Fruit fly (Drosophila melanogaster) whole organism, adult: ENCODE measurements around the gene CG9547.

ENCODE experiments used
- CG12768 ChIP-seq: fragments of 200-800 bp; sonication (Bioruptor generic); optimal IDR thresholded peaks from 2 replicates; lab custom pipeline; 2017; ENCODE audit warnings: missing biosample characterization, missing genetic modification characterization, mild to moderate bottlenecking, moderate library complexity, missing genetic modification reagents
- CG1620 ChIP-seq: fragments of 200-800 bp; sonication (Bioruptor generic); optimal IDR thresholded peaks from 2 replicates; lab custom pipeline; 2016; ENCODE audit warnings: missing biosample characterization, missing genetic modification characterization
- CG33017 ChIP-seq: fragments of 200-800 bp; sonication (Bioruptor generic); optimal IDR thresholded peaks from 2 replicates; lab custom pipeline; 2018; ENCODE audit warnings: missing biosample characterization, mild to moderate bottlenecking, missing genetic modification characterization, moderate library complexity
- CG5204 ChIP-seq: fragments of 200-800 bp; sonication (Bioruptor generic); optimal IDR thresholded peaks from 2 replicates; lab custom pipeline; 2016; ENCODE audit warnings: missing biosample characterization, missing genetic modification characterization
- CG7045 ChIP-seq: fragments of 200-800 bp; sonication (Bioruptor generic); optimal IDR thresholded peaks from 2 replicates; lab custom pipeline; 2017; ENCODE audit warnings: missing biosample characterization, mild to moderate bottlenecking, missing genetic modification characterization
- Clk ChIP-seq: fragments of 200-800 bp; sonication (Bioruptor generic); optimal IDR thresholded peaks from 2 replicates; lab custom pipeline; 2017; ENCODE audit warnings: missing biosample characterization, missing genetic modification characterization
- Hr96 ChIP-seq: fragments of 200-800 bp; sonication (Bioruptor generic); optimal IDR thresholded peaks from 2 replicates; lab custom pipeline; 2016; ENCODE audit warnings: missing biosample characterization, missing genetic modification characterization
- Mnt ChIP-seq: fragments of 200-800 bp; sonication (Bioruptor generic); optimal IDR thresholded peaks from 2 replicates; lab custom pipeline; 2016; ENCODE audit warnings: missing biosample characterization, mild to moderate bottlenecking, missing genetic modification characterization
- cic ChIP-seq: fragments of 200-800 bp; sonication (Bioruptor generic); optimal IDR thresholded peaks from 2 replicates; lab custom pipeline; 2017; ENCODE audit warnings: missing biosample characterization, mild to moderate bottlenecking, missing genetic modification characterization, moderate library complexity
- cnc ChIP-seq, 2 experiments: fragments of >200 bp; optimal IDR thresholded peaks; 2 replicates each; lab custom pipeline; 2017
- kay ChIP-seq: fragments of 200-800 bp; sonication (Bioruptor generic); peaks from one replicate; lab custom pipeline; 2016; ENCODE audit warnings: missing biosample characterization, missing genetic modification characterization, borderline replicate concordance
- ovo ChIP-seq: fragments of 200-800 bp; sonication (Bioruptor generic); optimal IDR thresholded peaks from 2 replicates; lab custom pipeline; 2016; ENCODE audit warnings: missing biosample characterization, missing genetic modification characterization
- tj ChIP-seq: fragments of 200-800 bp; sonication (Bioruptor generic); optimal IDR thresholded peaks from 3 replicates; lab custom pipeline; 2017; ENCODE audit warnings: missing biosample characterization, mild to moderate bottlenecking, missing genetic modification characterization, moderate library complexity
- toe ChIP-seq: fragments of 200-800 bp; sonication (Bioruptor generic); optimal IDR thresholded peaks from 2 replicates; lab custom pipeline; 2016; ENCODE audit warnings: missing biosample characterization, missing genetic modification characterization

DNA sequence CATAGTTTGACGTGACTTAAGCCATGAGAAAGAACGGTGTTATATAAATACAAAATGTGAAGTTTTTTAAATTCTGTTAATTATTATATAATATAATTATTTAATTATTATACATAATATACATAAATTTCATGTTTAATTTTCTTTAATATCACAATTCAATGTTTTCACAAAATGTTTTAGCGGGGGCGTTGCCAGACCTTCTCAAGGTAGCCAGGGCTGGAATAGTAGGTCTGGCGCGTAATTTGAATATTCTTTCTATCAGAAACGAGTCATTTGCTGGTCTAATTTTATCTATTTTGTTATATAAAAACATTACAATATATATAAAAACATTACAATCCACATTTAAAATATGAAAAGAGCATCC is 46.0 kb downstream of the CG9547 start, which contains the start of gene Acox3:
- TF ChIP-seq CG1620 (no peak), toe (GFP tag; lab: Kevin White, UChicago) (no peak), cic (GFP tag; lab: Kevin White, UChicago) (no peak), CG7045 (GFP tag; lab: Kevin White, UChicago) (no peak), ovo (GFP tag; lab: Kevin White, UChicago) (no peak), Clk (GFP tag; lab: Kevin White, UChicago) (no peak), CG33017 (tag; lab: Kevin White, UChicago) (no peak), CG5204 (GFP tag; lab: Kevin White, UChicago) (no peak), cnc (optimal IDR thresholded peaks at IDR 0.05; lab: Kevin White, UChicago) (no peak), tj (GFP tag; lab: Kevin White, UChicago) (no peak), CG12768 (GFP tag; lab: Kevin White, UChicago) (no peak), Mnt (no peak), Hr96 (GFP tag; lab: Kevin White, UChicago) (no peak), kay (no peak)
